Worm (Caenorhabditis elegans) whole organism, L1 larva: ENCODE results near the gene C25F6.8.

ENCODE experiments used
- C16A3.4 ChIP-seq: fragments of 150-350 bp; optimal IDR thresholded peaks from 2 replicates; lab custom pipeline; 2014; ENCODE audit warnings: missing biosample characterization, missing genetic modification characterization
- egl-27 ChIP-seq, 2 experiments: fragments of 150-350 bp in 1 of 2; sonication (generic microtip); optimal IDR thresholded peaks; 3 replicates each; lab custom pipeline; 2017 to 2018; ENCODE audit warnings: missing biosample characterization in 2 of 2, missing genetic modification characterization in 2 of 2, missing genetic modification reagents in 2 of 2
- elt-3 ChIP-seq, 6 experiments: fragments of 150-350 bp in 1 of 6; sonication (generic microtip); optimal IDR thresholded peaks; 2 replicates each; lab custom pipeline; 2017 to 2018; ENCODE audit warnings: missing biosample characterization in 6 of 6, missing genetic modification characterization in 6 of 6, inconsistent platforms in 1 of 6
- fos-1 ChIP-seq: fragments of 150-350 bp; optimal IDR thresholded peaks from 2 replicates; lab custom pipeline; 2014; ENCODE audit warnings: missing biosample characterization, missing genetic modification characterization
- nhr-11 ChIP-seq: fragments of 150-350 bp; optimal IDR thresholded peaks from 2 replicates; lab custom pipeline; 2014; ENCODE audit warnings: missing biosample characterization, missing genetic modification characterization
- nhr-237 ChIP-seq: fragments of 150-350 bp; optimal IDR thresholded peaks from 2 replicates; lab custom pipeline; 2014; ENCODE audit warnings: missing biosample characterization, missing genetic modification characterization
- nhr-71 ChIP-seq: sonication (generic microtip); optimal IDR thresholded peaks from 2 replicates; lab custom pipeline; 2016; ENCODE audit warnings: mild to moderate bottlenecking, missing genetic modification characterization, moderate library complexity, missing compliant biosample characterization
- nhr-77 ChIP-seq: fragments of 150-350 bp; optimal IDR thresholded peaks from 2 replicates; lab custom pipeline; 2014; ENCODE audit warnings: missing biosample characterization, missing genetic modification characterization
- unc-62 ChIP-seq: fragments of 150-350 bp; optimal IDR thresholded peaks from 2 replicates; lab custom pipeline; 2014; ENCODE audit warnings: missing biosample characterization, missing genetic modification reagents, missing genetic modification characterization
- zag-1 ChIP-seq: fragments of 150-350 bp; optimal IDR thresholded peaks from 2 replicates; lab custom pipeline; 2014; ENCODE audit warnings: missing biosample characterization, missing genetic modification characterization
- ztf-11 ChIP-seq, 2 experiments: sonication (generic microtip); optimal IDR thresholded peaks; 2 replicates each; lab custom pipeline; 2016 to 2017; ENCODE audit warnings: missing genetic modification characterization in 2 of 2, missing biosample characterization in 1 of 2, missing compliant biosample characterization in 1 of 2
- ztf-4 ChIP-seq: fragments of 150-350 bp; optimal IDR thresholded peaks from 2 replicates; lab custom pipeline; 2014; ENCODE audit warnings: missing biosample characterization, missing genetic modification characterization

- no peak for TF ChIP-seq nhr-77 (tag; lab: Kevin White, UChicago)
- no peak for TF ChIP-seq zag-1
- no peak for TF ChIP-seq ztf-4 (tag; lab: Kevin White, UChicago)
- TF ChIP-seq C16A3.4 (tag; lab: Kevin White, UChicago), result no peak
- TF ChIP-seq nhr-71 (tag; lab: Kevin White, UChicago), result no peak
- no peak for TF ChIP-seq nhr-237 (tag; lab: Kevin White, UChicago)
- TF ChIP-seq ztf-11 (tag; optimal IDR thresholded peaks at IDR 0.05; lab: Kevin White, UChicago), result no peak
- TF ChIP-seq unc-62, result no peak
- TF ChIP-seq fos-1, result no peak
- TF ChIP-seq egl-27 (tag; optimal IDR thresholded peaks at IDR 0.05; lab: Kevin White, UChicago), result no peak
- TF ChIP-seq elt-3 (tag; optimal IDR thresholded peaks at IDR 0.05; lab: Kevin White, UChicago), result no peak
- TF ChIP-seq nhr-11 (tag; lab: Kevin White, UChicago), result no peak
These were observed 9.1 kb downstream of the C25F6.8 start for ce11 chrX:5457184-5457583.
